Worm (Caenorhabditis elegans): ENCODE results near the gene K12H4.2.

The K12H4.2 gene

ce11 chrIII:8045734-8046133 is 1.8 kb upstream of the K12H4.2 start, which contains the start of gene K12H4.3 (continued):
- TF ChIP-seq mcd-1 (GFP tag; IDR thresholded peaks at IDR 0.05), result no peak
- TF ChIP-seq lag-1 (GFP tag; IDR thresholded peaks at IDR 0.05), result no peak

- TF ChIP-seq nhr-27 (tag; optimal IDR thresholded peaks at IDR 0.05) (no peak), Y79H2A.3 (GFP tag; conservative IDR thresholded peaks at IDR 0.05) (no peak), Y67H2A.10 (GFP tag; conservative IDR thresholded peaks at IDR 0.05) (no peak), ets-4 (GFP tag; optimal IDR thresholded peaks at IDR 0.05) (peak; percentile 31), let-607 (tag; optimal IDR thresholded peaks at IDR 0.05) (peak; percentile 6 to 61), nhr-120 (GFP tag; IDR thresholded peaks at IDR 0.05) (no peak), nhr-80 (tag; optimal IDR thresholded peaks at IDR 0.05) (peak; percentile 64)
These were observed 3.4 kb downstream of the K12H4.2 start, which contains the start of gene K12H4.7 for ce11 chrIII:8050944-8051343. Gene K12H4.7 (minus strand): TSS chrIII:8051081.

ce11 chrIII:8051838-8052237 is 4.3 kb downstream of the K12H4.2 start:
- TF ChIP-seq ztf-18 (tag; optimal IDR thresholded peaks at IDR 0.05) (no peak), xnd-1 (tag; optimal IDR thresholded peaks at IDR 0.05) (no peak), fkh-3 (tag; optimal IDR thresholded peaks at IDR 0.05) (no peak), dpff-1 (tag; optimal IDR thresholded peaks at IDR 0.05) (no peak), F49E8.2 (tag; optimal IDR thresholded peaks at IDR 0.05; ENCODE audit: insufficient read depth) (no peak)

ce11 chrIII:8061114-8061513 is 13.6 kb downstream of the K12H4.2 start:
- TF ChIP-seq zfh-2 (GFP tag; conservative IDR thresholded peaks at IDR 0.05), result no peak
- TF ChIP-seq ceh-58 (GFP tag; IDR thresholded peaks at IDR 0.05), result no peak
- no peak for TF ChIP-seq rec-8 (tag; optimal IDR thresholded peaks at IDR 0.05)
- no peak for TF ChIP-seq rcor-1 (GFP tag; IDR thresholded peaks at IDR 0.05)
- TF ChIP-seq die-1 (tag; optimal IDR thresholded peaks at IDR 0.05), result no peak
- TF ChIP-seq hmg-1.2 (GFP tag; IDR thresholded peaks at IDR 0.05), result no peak
- TF ChIP-seq K12H6.12 (tag; optimal IDR thresholded peaks at IDR 0.05), result no peak
- TF ChIP-seq F52B5.7 (tag; optimal IDR thresholded peaks at IDR 0.05), result no peak
- TF ChIP-seq mxl-1 (tag; optimal IDR thresholded peaks at IDR 0.05), result no peak
- no peak for TF ChIP-seq hlh-12 (tag; optimal IDR thresholded peaks at IDR 0.05)
- TF ChIP-seq attf-3 (GFP tag; conservative IDR thresholded peaks at IDR 0.05), result no peak
- TF ChIP-seq B0019.2 (GFP tag; conservative IDR thresholded peaks at IDR 0.05), result no peak
- no peak for TF ChIP-seq madf-6 (GFP tag; IDR thresholded peaks at IDR 0.05)
- TF ChIP-seq nhr-90 (tag; optimal IDR thresholded peaks at IDR 0.05), result no peak

- TF ChIP-seq ztf-28 (GFP tag; IDR thresholded peaks at IDR 0.05) (0 out of 2 replicates have a peak, but pooled peaks have one; percentile 8), aptf-2 (GFP tag; conservative IDR thresholded peaks at IDR 0.05) (no peak)
These were observed 16.1 kb downstream of the K12H4.2 start for ce11 chrIII:8063659-8064058.

ce11 chrIII:8065101-8065500 is 17.6 kb downstream of the K12H4.2 start:
- no peak for TF ChIP-seq nfya-1 (tag; optimal IDR thresholded peaks at IDR 0.05; ENCODE audit: borderline replicate concordance, insufficient read depth)
- no peak for TF ChIP-seq pbrm-1 (GFP tag; IDR thresholded peaks at IDR 0.05)
- no peak for TF ChIP-seq lsl-1 (GFP tag; optimal IDR thresholded peaks at IDR 0.05)
- TF ChIP-seq hlh-12 (tag; optimal IDR thresholded peaks at IDR 0.05), result no peak
- TF ChIP-seq ets-4 (GFP tag; optimal IDR thresholded peaks at IDR 0.05), result no peak
- no peak for TF ChIP-seq dpl-1 (GFP tag; optimal IDR thresholded peaks at IDR 0.05)
- TF ChIP-seq fkh-3 (tag; optimal IDR thresholded peaks at IDR 0.05), result no peak
- no peak for TF ChIP-seq D2030.7 (GFP tag; IDR thresholded peaks at IDR 0.05)
- TF ChIP-seq atf-7 (tag; optimal IDR thresholded peaks at IDR 0.05), result no peak
- TF ChIP-seq unc-62 (GFP tag; optimal IDR thresholded peaks at IDR 0.05), result no peak
- TF ChIP-seq lin-40 (tag; optimal IDR thresholded peaks at IDR 0.05), result no peak
- no peak for TF ChIP-seq dox-1 (GFP tag; IDR thresholded peaks at IDR 0.05)
